Worm (Caenorhabditis elegans): ENCODE results near the gene mtl-2.
A peak's percentile ranks its signal among the peaks of the same experiment; 100 is the strongest.
"Not testable (repeated sequence)": the region's sequence is repeated elsewhere in the genome, so short reads cannot be mapped to it uniquely, and the experiment has no call there.

Gene mtl-2

ce11 chrV:14049274-14049673 is 30.8 kb upstream of the mtl-2 start, which contains the start of gene F58D12.1:
TSS of gene F58D12.1 (plus strand) at chrV:14049574.
- TF ChIP-seq efl-1 (GFP tag; optimal IDR thresholded peaks at IDR 0.05); ceh-79 (tag; optimal IDR thresholded peaks at IDR 0.05); ceh-91 (GFP tag; IDR thresholded peaks at IDR 0.05): not testable (repeated sequence)

DNA sequence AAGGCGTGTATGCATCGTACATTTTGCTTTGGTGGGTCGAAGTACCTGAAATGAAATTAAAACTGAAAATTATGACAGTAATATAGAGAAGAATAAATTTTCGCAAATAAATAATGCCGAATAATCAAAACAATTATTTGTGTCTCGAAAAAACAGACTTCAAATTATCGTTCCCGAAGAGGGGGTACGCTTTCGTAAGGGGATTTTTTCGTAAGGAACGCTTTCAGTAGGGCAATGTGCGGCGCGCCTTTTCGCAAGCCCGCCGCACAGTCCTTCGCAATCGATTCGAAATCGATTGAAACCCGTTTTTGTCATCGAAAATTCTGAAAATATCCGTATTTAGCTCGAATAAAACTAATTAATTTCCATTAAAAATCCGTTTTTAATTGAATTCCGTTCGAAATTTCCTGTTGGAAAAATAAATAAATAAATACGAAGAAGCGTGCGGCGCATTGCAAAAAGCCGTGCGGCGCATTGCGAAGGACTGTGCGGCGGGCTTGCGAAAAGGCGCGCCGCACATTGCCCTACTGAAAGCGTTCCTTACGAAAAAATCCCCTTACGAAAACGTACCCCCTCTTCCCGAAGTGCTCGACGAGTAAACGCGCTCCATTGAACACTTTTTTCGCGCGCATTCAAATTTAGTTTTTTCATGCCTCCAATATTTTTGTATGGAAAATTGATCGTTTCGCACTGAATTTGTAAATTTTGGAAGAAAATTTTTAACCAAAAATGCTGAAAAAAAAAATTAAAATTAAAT is 20.0 kb upstream of the mtl-2 start, which contains the start of gene vps-39:
Gene vps-39, minus strand, starts transcription at position 51 of the 757 bp plus-strand sequence.
- peak; percentile 94 for TF ChIP-seq K11D2.4 (GFP tag; IDR thresholded peaks at IDR 0.05)
- TF ChIP-seq lin-26 (GFP tag; IDR thresholded peaks at IDR 0.05), result peak; percentile 82
- TF ChIP-seq ztf-28 (GFP tag; IDR thresholded peaks at IDR 0.05), result peak; percentile 98
- peak; percentile 86 for TF ChIP-seq madf-8 (GFP tag; conservative IDR thresholded peaks at IDR 0.05)
- peak; percentile 80; the same call in 1 of the 2 replicates for TF ChIP-seq madf-3 (GFP tag; IDR thresholded peaks at IDR 0.05)
- peak; percentile 27 for TF ChIP-seq athp-1 (tag; optimal IDR thresholded peaks at IDR 0.05)
- TF ChIP-seq aptf-3 (GFP tag; IDR thresholded peaks at IDR 0.05), result peak; percentile 79; the same call in 1 of the 2 replicates
- peak; percentile 35 for TF ChIP-seq tlf-1 (GFP tag; optimal IDR thresholded peaks at IDR 0.05)
- TF ChIP-seq egrh-3 (GFP tag; IDR thresholded peaks at IDR 0.05), result peak; percentile 88
- TF ChIP-seq Y67H2A.10 (GFP tag; conservative IDR thresholded peaks at IDR 0.05), result peak; percentile 91
- peak; percentile 82 for TF ChIP-seq attf-3 (GFP tag; conservative IDR thresholded peaks at IDR 0.05)
- TF ChIP-seq Y56A3A.18 (GFP tag; IDR thresholded peaks at IDR 0.05), result peak; percentile 75; the same call in 1 of the 2 replicates
- peak; percentile 77 for TF ChIP-seq cebp-1 (GFP tag; IDR thresholded peaks at IDR 0.05)
- peak; percentile 73 for TF ChIP-seq cebp-1 (tag; optimal IDR thresholded peaks at IDR 0.05)
- not testable (repeated sequence) for TF ChIP-seq snpc-4 (GFP tag; optimal IDR thresholded peaks at IDR 0.05)
- TF ChIP-seq snpc-4 (tag; optimal IDR thresholded peaks at IDR 0.05), result peak in 2 of 4 experiments; percentile 61 to 67
- peak; percentile 92 for TF ChIP-seq Y53G8AR.9 (GFP tag; conservative IDR thresholded peaks at IDR 0.05)
- TF ChIP-seq lin-40 (tag; optimal IDR thresholded peaks at IDR 0.05), result peak; percentile 61
- TF ChIP-seq cebp-2 (GFP tag; IDR thresholded peaks at IDR 0.05), result peak; percentile 83; the same call in 1 of the 2 replicates
- TF ChIP-seq let-526 (GFP tag; IDR thresholded peaks at IDR 0.05), result peak; percentile 57; the same call in 1 of the 2 replicates
- TF ChIP-seq pbrm-1 (GFP tag; IDR thresholded peaks at IDR 0.05), result peak; percentile 98
- peak; percentile 12 for TF ChIP-seq lsl-1 (GFP tag; optimal IDR thresholded peaks at IDR 0.05)
- TF ChIP-seq ZK185.1 (tag; optimal IDR thresholded peaks at IDR 0.05; ENCODE audit: poor library complexity, severe bottlenecking), result peak; percentile 15
- peak; percentile 31 for TF ChIP-seq ceh-27 (GFP tag; optimal IDR thresholded peaks at IDR 0.05)
- peak; percentile 94 for TF ChIP-seq madf-6 (GFP tag; IDR thresholded peaks at IDR 0.05)
- peak; percentile 94 for TF ChIP-seq C17E4.6 (GFP tag; IDR thresholded peaks at IDR 0.05)
- TF ChIP-seq rcor-1 (GFP tag; IDR thresholded peaks at IDR 0.05), result peak; percentile 96
- TF ChIP-seq nfyb-1 (GFP tag; IDR thresholded peaks at IDR 0.05), result peak; percentile 97
- TF ChIP-seq B0019.2 (GFP tag; conservative IDR thresholded peaks at IDR 0.05), result peak; percentile 81
- peak; percentile 25 for TF ChIP-seq ztf-26 (tag; optimal IDR thresholded peaks at IDR 0.05)
- peak; percentile 22 for TF ChIP-seq nhr-80 (tag; optimal IDR thresholded peaks at IDR 0.05)
- peak; percentile 99 for TF ChIP-seq C06A6.2 (GFP tag; conservative IDR thresholded peaks at IDR 0.05)
- TF ChIP-seq lin-54 (GFP tag; optimal IDR thresholded peaks at IDR 0.05), result peak; percentile 69
- peak; percentile 82 for TF ChIP-seq hmg-1.2 (GFP tag; IDR thresholded peaks at IDR 0.05)
- TF ChIP-seq attf-5 (GFP tag; optimal IDR thresholded peaks at IDR 0.05), result peak; percentile 69
- TF ChIP-seq ztf-6 (GFP tag; IDR thresholded peaks at IDR 0.05), result peak; percentile 84
- TF ChIP-seq bed-2 (GFP tag; IDR thresholded peaks at IDR 0.05), result peak; percentile 87
- peak; percentile 92 for TF ChIP-seq egl-44 (GFP tag; IDR thresholded peaks at IDR 0.05)
- TF ChIP-seq ceh-100 (GFP tag; IDR thresholded peaks at IDR 0.05), result peak; percentile 99
- TF ChIP-seq aptf-2 (GFP tag; conservative IDR thresholded peaks at IDR 0.05), result peak; percentile 97
- TF ChIP-seq F39B2.1 (GFP tag; IDR thresholded peaks at IDR 0.05), result 0 out of 2 replicates have a peak, but pooled peaks have one; percentile 46
- peak; percentile 100 for TF ChIP-seq mcd-1 (GFP tag; IDR thresholded peaks at IDR 0.05)

Measured in whole organism, young adult.